Worm (Caenorhabditis elegans) whole organism, L4 larva: ENCODE data around the gene lgg-1.
A peak's percentile ranks its signal among the peaks of the same experiment; 100 is the strongest.

Experiments
- T20F7.1 ChIP-seq: fragments of 200-800 bp; sonication (Bioruptor generic); optimal IDR thresholded peaks from 2 replicates; lab custom pipeline; 2018; ENCODE audit warnings: mild to moderate bottlenecking, missing genetic modification characterization, missing compliant biosample characterization
- Y75B8A.6 ChIP-seq: fragments of 200-800 bp; sonication (Bioruptor generic); IDR thresholded peaks from 2 replicates; pipeline ENCODE4 v1.3.6; 2022; ENCODE audit warnings: missing genetic modification reagents, missing genetic modification characterization, missing compliant biosample characterization
- ZK546.5 ChIP-seq, 2 experiments: sonication (generic microtip); optimal IDR thresholded peaks; 2 replicates each; lab custom pipeline; 2017; ENCODE audit warnings: missing biosample characterization in 2 of 2, missing genetic modification characterization in 2 of 2
- aha-1 ChIP-seq: fragments of 150-350 bp; peaks from one replicate; lab custom pipeline; 2014; ENCODE audit warnings: missing biosample characterization, missing genetic modification characterization
- ama-1 ChIP-seq: fragments of 150-350 bp; optimal IDR thresholded peaks from 2 replicates; lab custom pipeline; 2014; ENCODE audit warnings: inconsistent platforms, mixed read lengths
- arid-1 ChIP-seq: fragments of 200-800 bp; sonication (Bioruptor generic); conservative IDR thresholded peaks from 2 replicates; pipeline ENCODE4 v1.3.6; 2022; ENCODE audit warnings: missing genetic modification reagents, missing genetic modification characterization, missing compliant biosample characterization
- ceh-20 ChIP-seq: fragments of 200-800 bp; sonication (Bioruptor generic); IDR thresholded peaks from 2 replicates; pipeline ENCODE4 v1.3.6; 2022; ENCODE audit warnings: missing genetic modification reagents, missing genetic modification characterization, missing compliant biosample characterization
- ceh-28 ChIP-seq: fragments of 150-350 bp; optimal IDR thresholded peaks from 2 replicates; lab custom pipeline; 2014; ENCODE audit warnings: missing biosample characterization, missing genetic modification reagents, missing genetic modification characterization
- ceh-44 ChIP-seq: fragments of 200-800 bp; sonication (Bioruptor generic); IDR thresholded peaks from 2 replicates; pipeline ENCODE4 v1.3.6; 2022; ENCODE audit warnings: missing genetic modification reagents, missing genetic modification characterization, missing compliant biosample characterization
- ceh-82 ChIP-seq: sonication (generic microtip); optimal IDR thresholded peaks from 2 replicates; lab custom pipeline; 2017; ENCODE audit warnings: missing biosample characterization, missing genetic modification characterization
- ces-1 ChIP-seq: fragments of 150-350 bp; sonication (generic microtip); optimal IDR thresholded peaks from 4 replicates; lab custom pipeline; 2014; ENCODE audit warnings: missing biosample characterization, missing genetic modification reagents, missing genetic modification characterization
- ctbp-1 ChIP-seq: fragments of 200-800 bp; sonication (Bioruptor generic); IDR thresholded peaks from 2 replicates; pipeline ENCODE4 v1.3.6; 2022; ENCODE audit warnings: missing genetic modification reagents, missing genetic modification characterization, missing compliant biosample characterization
- daf-12 ChIP-seq: fragments of 150-350 bp; optimal IDR thresholded peaks from 2 replicates; lab custom pipeline; 2014; ENCODE audit warnings: missing biosample characterization, missing genetic modification reagents, missing genetic modification characterization
- dmd-8 ChIP-seq: fragments of 200-800 bp; sonication (Bioruptor generic); IDR thresholded peaks from 2 replicates; pipeline ENCODE4 v1.3.6; 2022; ENCODE audit warnings: missing genetic modification characterization, missing compliant biosample characterization
- egl-43 ChIP-seq: fragments of 200-800 bp; sonication (Bioruptor generic); IDR thresholded peaks from 2 replicates; pipeline ENCODE4 v1.3.6; 2022; ENCODE audit warnings: missing genetic modification reagents, missing genetic modification characterization, missing compliant biosample characterization
- fkh-10 ChIP-seq: fragments of 150-350 bp; optimal IDR thresholded peaks from 2 replicates; lab custom pipeline; 2014; ENCODE audit warnings: missing biosample characterization, missing genetic modification reagents, missing genetic modification characterization
- hif-1 ChIP-seq, 2 experiments: sonication (generic microtip); optimal IDR thresholded peaks; 2 replicates each; lab custom pipeline; 2016 to 2017; ENCODE audit warnings: missing compliant biosample characterization in 2 of 2, missing genetic modification characterization in 2 of 2, missing genetic modification reagents in 2 of 2, missing genotype in 2 of 2, mild to moderate bottlenecking in 1 of 2
- hlh-11 ChIP-seq: fragments of 200-800 bp; sonication (Bioruptor generic); optimal IDR thresholded peaks from 2 replicates; lab custom pipeline; 2018; ENCODE audit warnings: mild to moderate bottlenecking, missing genetic modification characterization, missing compliant biosample characterization
- hmg-1.1 ChIP-seq: fragments of 200-800 bp; sonication (Bioruptor generic); IDR thresholded peaks from 2 replicates; pipeline ENCODE4 v1.3.6; 2022; ENCODE audit warnings: missing genetic modification reagents, missing genetic modification characterization, missing compliant biosample characterization
- jun-1 ChIP-seq: fragments of 150-350 bp; optimal IDR thresholded peaks from 2 replicates; lab custom pipeline; 2014; ENCODE audit warnings: missing biosample characterization, missing genetic modification reagents, missing genetic modification characterization
- lim-7 ChIP-seq: fragments of 200-800 bp; sonication (Bioruptor generic); IDR thresholded peaks from 2 replicates; pipeline ENCODE4 v1.3.6; 2022; ENCODE audit warnings: missing genetic modification characterization, missing compliant biosample characterization
- lin-1 ChIP-seq: fragments of 200-800 bp; sonication (Bioruptor generic); IDR thresholded peaks from 2 replicates; pipeline ENCODE4 v1.3.6; 2022; ENCODE audit warnings: missing genetic modification reagents, missing genetic modification characterization, missing compliant biosample characterization
- lin-15B ChIP-seq: fragments of 150-350 bp; sonication (generic microtip); optimal IDR thresholded peaks from 3 replicates; lab custom pipeline; 2014; ENCODE audit warnings: missing biosample characterization, missing genetic modification characterization
- lin-38 ChIP-seq: fragments of 200-800 bp; sonication (Bioruptor generic); IDR thresholded peaks from 2 replicates; pipeline ENCODE4 v1.3.6; 2022; ENCODE audit warnings: missing genetic modification reagents, missing genetic modification characterization, missing compliant biosample characterization
- lsy-2 ChIP-seq, 2 experiments: fragments of 150-350 bp in 1 of 2; sonication (generic microtip) in 1 of 2; optimal IDR thresholded peaks; 2 replicates each; lab custom pipeline; 2014 to 2017; ENCODE audit warnings: missing biosample characterization in 2 of 2, missing genetic modification characterization in 2 of 2
- madf-5 ChIP-seq, 2 experiments: fragments of 200-800 bp; sonication (Bioruptor generic); IDR thresholded peaks; 2 replicates each; pipeline ENCODE4 v1.3.6; 2022; ENCODE audit warnings: missing compliant biosample characterization in 2 of 2, missing genetic modification characterization in 2 of 2
- mes-2 ChIP-seq: sonication (generic microtip); optimal IDR thresholded peaks from 2 replicates; lab custom pipeline; 2016; ENCODE audit warnings: missing genotype, mild to moderate bottlenecking, missing genetic modification characterization, missing compliant biosample characterization; ENCODE audit not compliant: poor library complexity, severe bottlenecking
- mxl-2 ChIP-seq: fragments of 200-800 bp; sonication (Bioruptor generic); conservative IDR thresholded peaks from 2 replicates; pipeline ENCODE4 v1.3.6; 2022; ENCODE audit warnings: missing genetic modification reagents, missing genetic modification characterization, missing compliant biosample characterization
- nhr-10 ChIP-seq: fragments of 150-350 bp; optimal IDR thresholded peaks from 2 replicates; lab custom pipeline; 2014; ENCODE audit warnings: missing biosample characterization, missing genetic modification characterization
- nhr-11 ChIP-seq: fragments of 150-350 bp; optimal IDR thresholded peaks from 2 replicates; lab custom pipeline; 2014; ENCODE audit warnings: missing biosample characterization, missing genetic modification characterization
- nhr-111 ChIP-seq: fragments of 200-800 bp; sonication (Bioruptor generic); optimal IDR thresholded peaks from 2 replicates; lab custom pipeline; 2018; ENCODE audit warnings: mild to moderate bottlenecking, missing genetic modification characterization, missing compliant biosample characterization
- nhr-25 ChIP-seq: sonication (generic microtip); optimal IDR thresholded peaks from 2 replicates; lab custom pipeline; 2017; ENCODE audit warnings: missing genetic modification characterization, mild to moderate bottlenecking, missing compliant biosample characterization, antibody characterized with exemption, moderate library complexity, borderline replicate concordance; ENCODE audit not compliant: insufficient read depth
- nhr-48 ChIP-seq: sonication (generic microtip); optimal IDR thresholded peaks from 2 replicates; lab custom pipeline; 2016; ENCODE audit warnings: mild to moderate bottlenecking, missing genetic modification characterization, missing compliant biosample characterization
- nhr-6 ChIP-seq: fragments of 150-350 bp; optimal IDR thresholded peaks from 2 replicates; lab custom pipeline; 2014; ENCODE audit warnings: missing biosample characterization, missing genetic modification characterization
- nhr-76 ChIP-seq: fragments of 150-350 bp; optimal IDR thresholded peaks from 2 replicates; lab custom pipeline; 2014; ENCODE audit warnings: missing biosample characterization, missing genetic modification characterization
- nhr-77 ChIP-seq: fragments of 150-350 bp; optimal IDR thresholded peaks from 2 replicates; lab custom pipeline; 2014; ENCODE audit warnings: missing biosample characterization, missing genetic modification characterization
- pha-4 ChIP-seq, 2 experiments: fragments of 150-350 bp in 1 of 2; fragments of 200-800 bp in 1 of 2; sonication (Bioruptor generic) in 1 of 2; IDR thresholded peaks in 1 of 2; optimal IDR thresholded peaks in 1 of 2; 2 replicates each; pipeline versions ENCODE4 v1.3.6 to Lab custom; 2014 to 2022; ENCODE audit warnings: missing genetic modification characterization in 2 of 2, missing genetic modification reagents in 2 of 2, missing biosample characterization in 1 of 2, missing compliant biosample characterization in 1 of 2
- set-16 ChIP-seq: fragments of 200-800 bp; sonication (Bioruptor generic); IDR thresholded peaks from 2 replicates; pipeline ENCODE4 v1.3.6; 2022; ENCODE audit warnings: missing genetic modification reagents, missing genetic modification characterization, missing compliant biosample characterization
- snpc-1.2 ChIP-seq: fragments of 200-800 bp; sonication (Bioruptor generic); IDR thresholded peaks from 2 replicates; pipeline ENCODE4 v1.3.6; 2022; ENCODE audit warnings: missing genetic modification reagents, missing genetic modification characterization, missing compliant biosample characterization
- snpc-4 ChIP-seq: fragments of 150-350 bp; optimal IDR thresholded peaks from 2 replicates; lab custom pipeline; 2014; ENCODE audit warnings: missing biosample characterization, missing genetic modification characterization
- unc-39 ChIP-seq: sonication (generic microtip); optimal IDR thresholded peaks from 2 replicates; lab custom pipeline; 2017; ENCODE audit warnings: missing biosample characterization, missing genetic modification characterization
- unc-62 ChIP-seq, 3 experiments: fragments of 150-350 bp in 1 of 3; sonication (generic microtip); optimal IDR thresholded peaks in 2 of 3; peaks in 1 of 3; 1 replicate in 1 of 3; 2 replicates in 2 of 3; lab custom pipeline; 2014 to 2017; ENCODE audit warnings: missing biosample characterization in 3 of 3, missing genetic modification characterization in 3 of 3, missing genetic modification reagents in 3 of 3, missing genotype in 1 of 3
- vab-7 ChIP-seq: fragments of 200-800 bp; sonication (Bioruptor generic); IDR thresholded peaks from 2 replicates; pipeline ENCODE4 v1.3.6; 2022; ENCODE audit warnings: missing genetic modification reagents, missing genetic modification characterization, missing compliant biosample characterization
- zfp-3 ChIP-seq: fragments of 200-800 bp; sonication (Bioruptor generic); conservative IDR thresholded peaks from 2 replicates; pipeline ENCODE4 v1.3.6; 2022; ENCODE audit warnings: missing genetic modification reagents, missing genetic modification characterization, missing compliant biosample characterization
- ztf-11 ChIP-seq: fragments of 150-350 bp; optimal IDR thresholded peaks from 2 replicates; lab custom pipeline; 2014; ENCODE audit warnings: missing biosample characterization, missing genetic modification characterization
- ztf-7 ChIP-seq: fragments of 150-350 bp; optimal IDR thresholded peaks from 2 replicates; lab custom pipeline; 2014; ENCODE audit warnings: missing biosample characterization, missing genetic modification characterization

Gene lgg-1

DNA sequence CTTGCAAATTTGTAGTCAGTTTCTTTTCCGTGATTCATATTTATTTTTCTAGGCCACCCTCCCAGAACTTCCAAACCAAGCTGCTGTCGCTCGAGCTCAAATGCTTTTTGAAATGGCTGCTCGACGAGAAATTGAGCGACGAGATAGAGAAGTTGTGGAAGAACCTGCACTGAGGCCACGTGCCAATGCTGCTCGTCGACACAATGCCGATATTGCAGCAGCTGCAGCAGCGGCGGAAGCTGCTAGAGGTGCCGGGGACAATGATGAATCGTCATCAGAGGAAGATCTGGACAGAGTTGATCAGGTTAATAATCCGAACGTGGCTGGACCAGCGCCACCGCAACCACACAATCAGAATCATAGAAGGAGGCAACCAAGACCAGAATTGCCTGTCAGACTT lies 25.8 kb upstream of the lgg-1 start:
- TF ChIP-seq T20F7.1 (GFP tag; lab: Kevin White, UChicago) (no peak), Y75B8A.6 (no peak), egl-43 (GFP tag; lab: Robert Waterston, UW) (no peak), pha-4 (GFP tag; IDR thresholded peaks at IDR 0.05; lab: Robert Waterston, UW) (0 out of 2 replicates have a peak, but pooled peaks have one; percentile 8), pha-4 (tag; optimal IDR thresholded peaks at IDR 0.05; lab: Kevin White, UChicago) (no peak), nhr-111 (GFP tag; lab: Kevin White, UChicago) (no peak), lim-7 (no peak), set-16 (GFP tag; lab: Robert Waterston, UW) (peak; percentile 56), ceh-44 (GFP tag; lab: Robert Waterston, UW) (no peak), zfp-3 (GFP tag; lab: Robert Waterston, UW) (no peak), snpc-4 (tag; lab: Kevin White, UChicago) (no peak)

DNA sequence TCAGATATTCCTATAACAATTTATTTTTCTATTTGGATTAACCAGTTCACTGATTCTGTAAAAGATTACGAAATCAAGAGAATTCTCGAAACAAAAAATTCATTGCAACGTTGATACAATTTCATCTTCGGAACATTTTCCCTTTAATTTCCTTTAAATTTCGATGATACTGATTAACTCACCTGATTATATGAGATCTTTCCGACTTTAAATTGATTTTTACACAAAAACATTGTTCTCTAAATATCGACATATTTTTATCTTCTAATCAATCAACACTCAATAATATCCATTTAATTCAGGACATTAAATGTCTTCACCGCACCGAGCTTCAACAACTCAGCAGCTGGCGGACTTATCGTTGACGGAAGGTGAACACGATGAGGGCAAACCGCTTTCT lies 23.5 kb upstream of the lgg-1 start, which contains the start of gene lin-23:
Gene lin-23 (plus strand): TSS at position 301 of the 400 bp plus-strand sequence.
- TF ChIP-seq unc-62 (GFP tag; optimal IDR thresholded peaks at IDR 0.05 in 1 of 2; lab: Kevin White, UChicago) (peak in 1 of 2 experiments; percentile 70), unc-62 (tag; optimal IDR thresholded peaks at IDR 0.05; lab: Kevin White, UChicago) (no peak), fkh-10 (GFP tag; lab: Kevin White, UChicago) (no peak), lin-1 (GFP tag; lab: Robert Waterston, UW) (no peak)

DNA sequence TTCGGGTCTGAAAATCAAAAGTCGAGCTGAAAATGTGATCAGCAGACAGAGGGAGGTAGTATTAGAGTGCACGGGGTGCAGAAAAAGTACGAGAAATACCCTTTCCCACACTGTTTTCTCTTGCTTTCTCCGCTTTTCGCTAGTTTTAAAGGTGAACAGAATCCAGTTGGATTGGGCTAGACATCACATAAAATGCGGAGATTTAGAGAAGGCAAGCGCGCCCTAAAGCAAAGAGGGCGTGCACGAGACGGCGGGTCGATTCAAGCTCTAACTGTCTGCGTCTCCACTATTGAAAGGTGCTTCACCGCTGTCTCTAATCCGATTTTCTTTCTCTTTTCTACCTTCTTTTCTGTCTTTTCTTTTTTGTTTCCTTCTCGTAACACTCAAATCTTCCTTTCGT lies 22.6 kb upstream of the lgg-1 start:
- TF ChIP-seq snpc-1.2 (GFP tag; lab: Robert Waterston, UW) (peak; percentile 21; the same call in 1 of the 2 replicates), lin-38 (GFP tag; lab: Robert Waterston, UW) (peak; percentile 94), ceh-20 (GFP tag; lab: Robert Waterston, UW) (0 out of 2 replicates have a peak, but pooled peaks have one; percentile 27), zfp-3 (GFP tag; lab: Robert Waterston, UW) (no peak), ZK546.5 (tag; optimal IDR thresholded peaks at IDR 0.05; lab: Kevin White, UChicago) (no peak), ctbp-1 (GFP tag; lab: Robert Waterston, UW) (peak; percentile 69; the same call in 1 of the 2 replicates), lin-15B (peak; percentile 27), hif-1 (tag; optimal IDR thresholded peaks at IDR 0.05; lab: Kevin White, UChicago) (peak in 1 of 2 experiments; percentile 60), vab-7 (GFP tag; lab: Robert Waterston, UW) (no peak), ces-1 (peak; percentile 47), jun-1 (no peak), ztf-11 (tag; lab: Kevin White, UChicago) (no peak), nhr-11 (tag; lab: Kevin White, UChicago) (peak; percentile 78), nhr-77 (tag; lab: Kevin White, UChicago) (peak; percentile 74), egl-43 (GFP tag; lab: Robert Waterston, UW) (0 out of 2 replicates have a peak, but pooled peaks have one; percentile 52), ceh-28 (tag; lab: Kevin White, UChicago) (peak; percentile 16), nhr-25 (peak; percentile 53), nhr-48 (tag; lab: Kevin White, UChicago) (peak; percentile 83), ama-1 (no peak), ceh-82 (tag; lab: Kevin White, UChicago) (no peak), dmd-8 (GFP tag; lab: Robert Waterston, UW) (no peak), mxl-2 (no peak), nhr-76 (no peak), lsy-2 (tag; optimal IDR thresholded peaks at IDR 0.05; lab: Kevin White, UChicago) (peak; percentile 69 to 88), unc-39 (tag; lab: Kevin White, UChicago) (no peak), madf-5 (GFP tag; IDR thresholded peaks at IDR 0.05; lab: Robert Waterston, UW) (no peak), hlh-11 (tag; lab: Kevin White, UChicago) (peak; percentile 89), daf-12 (tag; lab: Kevin White, UChicago) (no peak), nhr-10 (no peak), ztf-7 (tag; lab: Kevin White, UChicago) (peak; percentile 36), fkh-10 (GFP tag; lab: Kevin White, UChicago) (peak; percentile 48), set-16 (GFP tag; lab: Robert Waterston, UW) (peak; percentile 54), arid-1 (peak; percentile 71), aha-1 (tag; lab: Kevin White, UChicago) (peak; percentile 95), nhr-6 (tag; lab: Kevin White, UChicago) (peak; percentile 84), mes-2 (peak; percentile 75), hmg-1.1 (GFP tag; lab: Robert Waterston, UW) (peak; percentile 88)
